Worm (Caenorhabditis elegans): ENCODE results near the gene apm-3.

Gene apm-3

ce11 chrX:949466-949865 lies 5.3 kb upstream of the apm-3 start (continued):
- TF ChIP-seq dpff-1 (tag; optimal IDR thresholded peaks at IDR 0.05) (no peak), F10E7.11 (tag; optimal IDR thresholded peaks at IDR 0.05) (no peak), lir-1 (GFP tag; conservative IDR thresholded peaks at IDR 0.05) (no peak), cebp-2 (GFP tag; IDR thresholded peaks at IDR 0.05) (no peak), nhr-27 (tag; optimal IDR thresholded peaks at IDR 0.05) (no peak), Y95B8A.8 (GFP tag; IDR thresholded peaks at IDR 0.05) (0 out of 2 replicates have a peak, but pooled peaks have one; percentile 27), tbx-9 (tag; optimal IDR thresholded peaks at IDR 0.05; ENCODE audit: borderline replicate concordance) (no peak), rcor-1 (GFP tag; IDR thresholded peaks at IDR 0.05) (peak; percentile 68), B0019.2 (GFP tag; conservative IDR thresholded peaks at IDR 0.05) (no peak), madf-10 (tag; optimal IDR thresholded peaks at IDR 0.05) (peak; percentile 71), xnd-1 (tag; optimal IDR thresholded peaks at IDR 0.05) (no peak), ceh-91 (GFP tag; IDR thresholded peaks at IDR 0.05) (no peak), hmg-20 (GFP tag; IDR thresholded peaks at IDR 0.05) (peak; percentile 63), lin-40 (tag; optimal IDR thresholded peaks at IDR 0.05) (peak; percentile 90), lin-35 (GFP tag; optimal IDR thresholded peaks at IDR 0.05) (peak in 1 of 3 experiments; percentile 36), him-1 (tag; optimal IDR thresholded peaks at IDR 0.05) (no peak), nhr-80 (tag; optimal IDR thresholded peaks at IDR 0.05) (peak; percentile 46), ztf-28 (GFP tag; IDR thresholded peaks at IDR 0.05) (no peak), Y53G8AR.9 (GFP tag; conservative IDR thresholded peaks at IDR 0.05) (no peak), nfya-1 (tag; optimal IDR thresholded peaks at IDR 0.05; ENCODE audit: borderline replicate concordance, insufficient read depth) (no peak), ztf-22 (GFP tag; optimal IDR thresholded peaks at IDR 0.05) (no peak), nhr-179 (tag; optimal IDR thresholded peaks at IDR 0.05) (no peak), ztf-18 (tag; optimal IDR thresholded peaks at IDR 0.05) (no peak), ZK185.1 (tag; optimal IDR thresholded peaks at IDR 0.05; ENCODE audit: poor library complexity, severe bottlenecking) (peak; percentile 37), F52B5.7 (tag; optimal IDR thresholded peaks at IDR 0.05) (no peak), hrde-1 (tag; optimal IDR thresholded peaks at IDR 0.05; ENCODE audit: borderline replicate concordance) (no peak), F55B11.4 (tag; optimal IDR thresholded peaks at IDR 0.05; ENCODE audit: borderline replicate concordance, insufficient read depth) (no peak), unc-62 (GFP tag; optimal IDR thresholded peaks at IDR 0.05) (no peak), F49E8.2 (tag; optimal IDR thresholded peaks at IDR 0.05; ENCODE audit: insufficient read depth) (no peak), F33H1.4 (GFP tag; IDR thresholded peaks at IDR 0.05) (no peak), T26A5.8 (tag; optimal IDR thresholded peaks at IDR 0.05) (no peak), mel-28 (tag; optimal IDR thresholded peaks at IDR 0.05; ENCODE audit: borderline replicate concordance) (no peak)

- TF ChIP-seq ztf-22 (GFP tag; optimal IDR thresholded peaks at IDR 0.05) = no peak
- no peak for TF ChIP-seq lin-40 (tag; optimal IDR thresholded peaks at IDR 0.05)
- no peak for TF ChIP-seq ceh-100 (GFP tag; IDR thresholded peaks at IDR 0.05)
- TF ChIP-seq ceh-27 (GFP tag; optimal IDR thresholded peaks at IDR 0.05) = no peak
- TF ChIP-seq ztf-3 (GFP tag; optimal IDR thresholded peaks at IDR 0.05) = no peak
- no peak for TF ChIP-seq snpc-4 (GFP tag; optimal IDR thresholded peaks at IDR 0.05)
- TF ChIP-seq snpc-4 (tag; optimal IDR thresholded peaks at IDR 0.05) = no peak
- no peak for TF ChIP-seq F49E8.2 (tag; optimal IDR thresholded peaks at IDR 0.05; ENCODE audit: insufficient read depth)
- no peak for TF ChIP-seq xnd-1 (tag; optimal IDR thresholded peaks at IDR 0.05)
- TF ChIP-seq T07F8.4 (tag; optimal IDR thresholded peaks at IDR 0.05) = no peak
- TF ChIP-seq unc-62 (GFP tag; optimal IDR thresholded peaks at IDR 0.05) = no peak
- TF ChIP-seq F33H1.4 (GFP tag; IDR thresholded peaks at IDR 0.05) = no peak
- TF ChIP-seq rcor-1 (GFP tag; IDR thresholded peaks at IDR 0.05) = no peak
- TF ChIP-seq D2030.7 (GFP tag; IDR thresholded peaks at IDR 0.05) = no peak
- TF ChIP-seq Y53G8AR.9 (GFP tag; conservative IDR thresholded peaks at IDR 0.05) = no peak
These were observed 4.3 kb upstream of the apm-3 start, which contains the start of gene arr-1 for ce11 chrX:950482-950881. Gene arr-1 (plus strand): TSS chrX:950782.
